Fruit fly (Drosophila melanogaster): Measurements from ENCODE around the gene CG42671.

dm6 chr3L:11261456-11262082 lies 47.3 kb downstream of the CG42671 start:
- TF ChIP-seq h (optimal IDR thresholded peaks at IDR 0.05) (no peak), psq (optimal IDR thresholded peaks at IDR 0.05) (no peak), insv (optimal IDR thresholded peaks at IDR 0.05) (no peak), Myc (optimal IDR thresholded peaks at IDR 0.05) (no peak), Sin3A (optimal IDR thresholded peaks at IDR 0.05) (no peak), ttk (optimal IDR thresholded peaks at IDR 0.05) (no peak)
